Fruit fly (Drosophila melanogaster) whole organism, embryonic: ENCODE measurements around the gene St2.
A peak's percentile ranks its signal among the peaks of the same experiment; 100 is the strongest.

Source experiments
- Ada2b ChIP-seq: fragments of 200-800 bp; sonication (Bioruptor generic); IDR thresholded peaks from 2 replicates; pipeline ENCODE4 v1.3.6; 2022; ENCODE audit warnings: missing biosample characterization, missing genetic modification characterization
- Antp ChIP-seq: fragments of 200-800 bp; sonication (Bioruptor generic); optimal IDR thresholded peaks from 3 replicates; lab custom pipeline; 2016; ENCODE audit warnings: missing biosample characterization, missing genetic modification characterization
- CG10209 ChIP-seq: fragments of 200-800 bp; sonication (Bioruptor generic); optimal IDR thresholded peaks from 3 replicates; lab custom pipeline; 2017; ENCODE audit warnings: missing biosample characterization, mild to moderate bottlenecking, missing genetic modification characterization, missing genetic modification reagents
- CG10267 ChIP-seq: fragments of 200-800 bp; sonication (Bioruptor generic); optimal IDR thresholded peaks from 2 replicates; lab custom pipeline; 2018; ENCODE audit warnings: missing biosample characterization, mild to moderate bottlenecking, missing genetic modification characterization, moderate library complexity
- CG10274 ChIP-seq: fragments of 200-800 bp; sonication (Bioruptor generic); optimal IDR thresholded peaks from 3 replicates; lab custom pipeline; 2017; ENCODE audit warnings: missing biosample characterization, mild to moderate bottlenecking, missing genetic modification characterization
- CG1233 ChIP-seq: fragments of 200-800 bp; sonication (Bioruptor generic); optimal IDR thresholded peaks from 4 replicates; lab custom pipeline; 2018; ENCODE audit warnings: missing biosample characterization, mild to moderate bottlenecking, missing genetic modification characterization
- CG12391 ChIP-seq: fragments of 200-800 bp; sonication (Bioruptor generic); optimal IDR thresholded peaks from 3 replicates; lab custom pipeline; 2018; ENCODE audit warnings: missing biosample characterization, mild to moderate bottlenecking, missing genetic modification characterization, moderate library complexity
- CG12744 ChIP-seq: fragments of 200-800 bp; sonication (Bioruptor generic); optimal IDR thresholded peaks from 2 replicates; lab custom pipeline; 2016; ENCODE audit warnings: missing biosample characterization, missing genetic modification characterization
- CG13424 ChIP-seq: fragments of 200-800 bp; sonication (Bioruptor generic); optimal IDR thresholded peaks from 2 replicates; lab custom pipeline; 2019; ENCODE audit warnings: missing biosample characterization, mild to moderate bottlenecking, missing genetic modification characterization, moderate library complexity
- CG15514 ChIP-seq: fragments of 200-800 bp; sonication (Bioruptor generic); optimal IDR thresholded peaks from 3 replicates; lab custom pipeline; 2017; ENCODE audit warnings: missing biosample characterization, missing genetic modification characterization, mild to moderate bottlenecking, moderate library complexity, missing genetic modification reagents
- CG16813 ChIP-seq: fragments of 200-800 bp; sonication (Bioruptor generic); IDR thresholded peaks from 3 replicates; pipeline ENCODE4 v1.3.6; 2022; ENCODE audit warnings: missing biosample characterization, missing genetic modification characterization; ENCODE audit not compliant: partially characterized antibody
- CG17186 ChIP-seq: fragments of 200-800 bp; sonication (Bioruptor generic); optimal IDR thresholded peaks from 3 replicates; lab custom pipeline; 2017; ENCODE audit warnings: missing biosample characterization, missing genetic modification reagents, missing genetic modification characterization
- CG18599 ChIP-seq: fragments of 200-800 bp; sonication (Bioruptor generic); optimal IDR thresholded peaks from 3 replicates; lab custom pipeline; 2017; ENCODE audit warnings: missing biosample characterization, missing genetic modification characterization, mild to moderate bottlenecking, moderate library complexity, missing genetic modification reagents
- CG2120 ChIP-seq: fragments of 200-800 bp; sonication (Bioruptor generic); optimal IDR thresholded peaks from 3 replicates; lab custom pipeline; 2016; ENCODE audit warnings: missing biosample characterization, missing genetic modification characterization
- CG31388 ChIP-seq: fragments of 200-800 bp; sonication (Bioruptor generic); optimal IDR thresholded peaks from 2 replicates; lab custom pipeline; 2016; ENCODE audit warnings: missing biosample characterization, missing genetic modification characterization
- CG33557 ChIP-seq: fragments of 200-800 bp; sonication (Bioruptor generic); optimal IDR thresholded peaks from 2 replicates; lab custom pipeline; 2019; ENCODE audit warnings: missing biosample characterization, mild to moderate bottlenecking, missing genetic modification characterization, moderate library complexity
- CG34376 ChIP-seq: fragments of 200-800 bp; sonication (Bioruptor generic); optimal IDR thresholded peaks from 2 replicates; lab custom pipeline; 2018; ENCODE audit warnings: missing biosample characterization, mild to moderate bottlenecking, missing genetic modification characterization
- CG3838 ChIP-seq: fragments of 200-800 bp; sonication (Bioruptor generic); optimal IDR thresholded peaks from 3 replicates; lab custom pipeline; 2016; ENCODE audit warnings: missing biosample characterization, missing genetic modification characterization
- CG4854 ChIP-seq: fragments of 200-800 bp; sonication (Bioruptor generic); optimal IDR thresholded peaks from 2 replicates; lab custom pipeline; 2016; ENCODE audit warnings: missing biosample characterization, missing genetic modification characterization, inconsistent platforms
- CG9797 ChIP-seq: fragments of 200-800 bp; sonication (Bioruptor generic); optimal IDR thresholded peaks from 3 replicates; lab custom pipeline; 2018; ENCODE audit warnings: missing biosample characterization, mild to moderate bottlenecking, missing genetic modification characterization
- Dad ChIP-seq: fragments of 200-800 bp; sonication (Bioruptor generic); optimal IDR thresholded peaks from 3 replicates; lab custom pipeline; 2016; ENCODE audit warnings: missing biosample characterization, missing genetic modification characterization
- Dll ChIP-seq: fragments of 200-800 bp; sonication (Bioruptor generic); IDR thresholded peaks from 4 replicates; pipeline ENCODE4 v1.3.6; 2022; ENCODE audit warnings: missing biosample characterization, missing genetic modification characterization; ENCODE audit not compliant: partially characterized antibody
- E2f1 ChIP-seq: fragments of 200-800 bp; sonication (Bioruptor generic); IDR thresholded peaks from 2 replicates; pipeline ENCODE4 v1.3.6; 2022; ENCODE audit warnings: missing biosample characterization, missing genetic modification characterization
- HLH4C ChIP-seq: fragments of 200-800 bp; sonication (Bioruptor generic); IDR thresholded peaks from 3 replicates; pipeline ENCODE4 v1.3.6; 2022; ENCODE audit warnings: missing biosample characterization, missing genetic modification characterization; ENCODE audit not compliant: partially characterized antibody
- HLHmδ ChIP-seq: fragments of 200-800 bp; sonication (Bioruptor generic); optimal IDR thresholded peaks from 2 replicates; lab custom pipeline; 2018; ENCODE audit warnings: missing biosample characterization, mild to moderate bottlenecking, missing genetic modification characterization, moderate library complexity
- Hmx ChIP-seq: fragments of 200-800 bp; sonication (Bioruptor generic); optimal IDR thresholded peaks from 2 replicates; lab custom pipeline; 2016; ENCODE audit warnings: missing biosample characterization, missing genetic modification characterization
- Hr51 ChIP-seq, 2 experiments: fragments of 200-800 bp; sonication (Bioruptor generic); optimal IDR thresholded peaks; 2 replicates in 1 of 2; 3 replicates in 1 of 2; lab custom pipeline; 2016 to 2018; ENCODE audit warnings: missing biosample characterization in 2 of 2, missing genetic modification characterization in 2 of 2, mild to moderate bottlenecking in 1 of 2, moderate library complexity in 1 of 2
- Oaz ChIP-seq: fragments of 200-800 bp; sonication (Bioruptor generic); IDR thresholded peaks from 2 replicates; pipeline ENCODE4 v1.3.6; 2022; ENCODE audit warnings: missing biosample characterization, missing genetic modification characterization
- Optix ChIP-seq: fragments of 200-800 bp; sonication (Bioruptor generic); IDR thresholded peaks from 3 replicates; pipeline ENCODE4 v1.3.6; 2022; ENCODE audit warnings: missing biosample characterization, missing genetic modification characterization
- Side ChIP-seq: fragments of 200-800 bp; sonication (Bioruptor generic); optimal IDR thresholded peaks from 2 replicates; lab custom pipeline; 2016; ENCODE audit warnings: missing biosample characterization, missing genetic modification characterization
- ab ChIP-seq: fragments of 200-800 bp; sonication (Bioruptor generic); optimal IDR thresholded peaks from 2 replicates; lab custom pipeline; 2016; ENCODE audit warnings: missing biosample characterization, missing genetic modification characterization
- cg ChIP-seq: fragments of 200-800 bp; sonication (Bioruptor generic); optimal IDR thresholded peaks from 3 replicates; lab custom pipeline; 2019; ENCODE audit warnings: missing biosample characterization, mild to moderate bottlenecking, missing genetic modification characterization, moderate library complexity
- chif ChIP-seq, 2 experiments: fragments of 200-800 bp; sonication (Bioruptor generic); optimal IDR thresholded peaks; 3 replicates each; lab custom pipeline; 2016; ENCODE audit warnings: missing biosample characterization in 2 of 2, missing genetic modification characterization in 2 of 2
- chm ChIP-seq: fragments of 200-800 bp; sonication (Bioruptor generic); IDR thresholded peaks from 2 replicates; pipeline ENCODE4 v1.3.6; 2022; ENCODE audit warnings: missing biosample characterization, missing genetic modification characterization
- dati ChIP-seq: fragments of 200-800 bp; sonication (Bioruptor generic); IDR thresholded peaks from 2 replicates; pipeline ENCODE4 v1.3.6; 2022; ENCODE audit warnings: missing biosample characterization, missing genetic modification characterization
- dmrt11E ChIP-seq: fragments of 200-800 bp; sonication (Bioruptor generic); optimal IDR thresholded peaks from 3 replicates; lab custom pipeline; 2018; ENCODE audit warnings: missing biosample characterization, mild to moderate bottlenecking, missing genetic modification characterization, moderate library complexity
- eve ChIP-seq, 2 experiments: fragments of >200 bp; optimal IDR thresholded peaks; 2 replicates each; lab custom pipeline; 2017; ENCODE audit warnings: missing biosample characterization in 2 of 2, missing genetic modification characterization in 2 of 2
- fd64A ChIP-seq: fragments of 200-800 bp; sonication (Bioruptor generic); optimal IDR thresholded peaks from 3 replicates; lab custom pipeline; 2018; ENCODE audit warnings: missing biosample characterization, mild to moderate bottlenecking, missing genetic modification characterization
- gro ChIP-seq: fragments of 200-800 bp; sonication (Bioruptor generic); optimal IDR thresholded peaks from 2 replicates; lab custom pipeline; 2016; ENCODE audit warnings: missing biosample characterization, missing genetic modification characterization
- jumu ChIP-seq: fragments of 200-800 bp; sonication (Bioruptor generic); optimal IDR thresholded peaks from 3 replicates; lab custom pipeline; 2016; ENCODE audit warnings: missing biosample characterization, missing genetic modification characterization
- kay ChIP-seq: fragments of 200-800 bp; sonication (Bioruptor generic); optimal IDR thresholded peaks from 2 replicates; lab custom pipeline; 2016; ENCODE audit warnings: missing biosample characterization, missing genetic modification characterization
- lbe ChIP-seq: fragments of 200-800 bp; sonication (Bioruptor generic); optimal IDR thresholded peaks from 2 replicates; lab custom pipeline; 2016; ENCODE audit warnings: missing biosample characterization, mild to moderate bottlenecking, missing genetic modification characterization
- lmd ChIP-seq: fragments of 200-800 bp; sonication (Bioruptor generic); IDR thresholded peaks from 2 replicates; pipeline ENCODE4 v1.3.6; 2022; ENCODE audit warnings: missing biosample characterization, missing genetic modification characterization
- pb ChIP-seq: fragments of 200-800 bp; sonication (Bioruptor generic); optimal IDR thresholded peaks from 3 replicates; lab custom pipeline; 2016; ENCODE audit warnings: missing biosample characterization, missing genetic modification characterization
- pnt ChIP-seq: fragments of 200-800 bp; sonication (Bioruptor generic); optimal IDR thresholded peaks from 3 replicates; lab custom pipeline; 2016; ENCODE audit warnings: missing biosample characterization, missing genetic modification characterization
- sc ChIP-seq, 3 experiments: fragments of >200 bp in 2 of 3; fragments of 200-800 bp in 1 of 3; sonication (Bioruptor generic) in 1 of 3; optimal IDR thresholded peaks; 2 replicates in 2 of 3; 3 replicates in 1 of 3; lab custom pipeline; 2017; ENCODE audit warnings: mild to moderate bottlenecking in 1 of 3, missing biosample characterization in 1 of 3, missing genetic modification characterization in 1 of 3, missing genetic modification reagents in 1 of 3
- tll ChIP-seq, 2 experiments: fragments of 200-800 bp in 1 of 2; fragments of >200 bp in 1 of 2; sonication (Bioruptor generic) in 1 of 2; optimal IDR thresholded peaks; 2 replicates each; lab custom pipeline; 2017 to 2019; ENCODE audit warnings: missing biosample characterization in 2 of 2, missing genetic modification characterization in 2 of 2, mild to moderate bottlenecking in 1 of 2, moderate library complexity in 1 of 2
- toy ChIP-seq: fragments of 200-800 bp; sonication (Bioruptor generic); IDR thresholded peaks from 2 replicates; pipeline ENCODE4 v1.3.6; 2022; ENCODE audit warnings: missing biosample characterization, missing genetic modification characterization

The St2 gene

dm6 chr3R:9220064-9220864 lies 31.4 kb upstream of the St2 start (continued):
- TF ChIP-seq pb = peak; percentile 12
- TF ChIP-seq tll (GFP tag; optimal IDR thresholded peaks at IDR 0.05; lab: Kevin White, UChicago) = peak in 1 of 2 experiments; percentile 54
- TF ChIP-seq E2f1 (GFP tag; lab: Robert Waterston, UW) = no peak
- no peak for TF ChIP-seq chm
- TF ChIP-seq CG13424 (tag; lab: Kevin White, UChicago) = no peak
- no peak for TF ChIP-seq CG4854 (GFP tag; lab: Kevin White, UChicago)
- peak; percentile 37 for TF ChIP-seq CG10209 (GFP tag; lab: Kevin White, UChicago)
- TF ChIP-seq Ada2b (GFP tag; lab: Robert Waterston, UW) = peak; percentile 41; the same call in 1 of the 2 replicates
- TF ChIP-seq gro (GFP tag; lab: Kevin White, UChicago) = no peak
- no peak for TF ChIP-seq kay (GFP tag; lab: Kevin White, UChicago)
- no peak for TF ChIP-seq dati (GFP tag; lab: Robert Waterston, UW)
- peak; percentile 84 for TF ChIP-seq CG2120 (GFP tag; lab: Kevin White, UChicago)
- no peak for TF ChIP-seq CG15514 (GFP tag; lab: Kevin White, UChicago)
- no peak for TF ChIP-seq CG31388
- no peak for TF ChIP-seq sc (optimal IDR thresholded peaks at IDR 0.05; lab: Kevin White, UChicago)
- no peak for TF ChIP-seq sc (GFP tag; optimal IDR thresholded peaks at IDR 0.05; lab: Kevin White, UChicago)
- peak in 1 of 2 experiments; percentile 40 for TF ChIP-seq Hr51 (GFP tag; optimal IDR thresholded peaks at IDR 0.05; lab: Kevin White, UChicago)
- TF ChIP-seq CG16813 (GFP tag; lab: Robert Waterston, UW) = no peak
- no peak for TF ChIP-seq CG9797
- no peak for TF ChIP-seq toy (GFP tag; lab: Robert Waterston, UW)
- TF ChIP-seq CG12391 = peak; percentile 14
- TF ChIP-seq pnt (GFP tag; lab: Kevin White, UChicago) = no peak
- TF ChIP-seq CG10274 (GFP tag; lab: Kevin White, UChicago) = no peak
- no peak for TF ChIP-seq CG17186 (GFP tag; lab: Kevin White, UChicago)
- peak; percentile 16 for TF ChIP-seq dmrt11E (tag; lab: Kevin White, UChicago)
- TF ChIP-seq Dll (GFP tag; lab: Robert Waterston, UW) = no peak
- peak; percentile 32 for TF ChIP-seq Side
- TF ChIP-seq fd64A (GFP tag; lab: Kevin White, UChicago) = no peak
- TF ChIP-seq HLH4C (GFP tag; lab: Robert Waterston, UW) = no peak
- TF ChIP-seq CG12744 = peak; percentile 58
- TF ChIP-seq HLHmδ (GFP tag; lab: Kevin White, UChicago) = no peak
- no peak for TF ChIP-seq lbe (GFP tag; lab: Kevin White, UChicago)
- peak; percentile 62 for TF ChIP-seq CG18599 (GFP tag; lab: Kevin White, UChicago)
- TF ChIP-seq CG1233 (GFP tag; lab: Kevin White, UChicago) = no peak
- no peak for TF ChIP-seq Antp (GFP tag; lab: Kevin White, UChicago)
- TF ChIP-seq CG33557 = no peak
- TF ChIP-seq CG10267 = peak; percentile 11
- no peak for TF ChIP-seq Optix
- TF ChIP-seq chif (GFP tag; optimal IDR thresholded peaks at IDR 0.05; lab: Kevin White, UChicago) = peak; percentile 35 to 45
- TF ChIP-seq jumu (GFP tag; lab: Kevin White, UChicago) = no peak
- peak; percentile 89 for TF ChIP-seq cg (GFP tag; lab: Kevin White, UChicago)
- peak; percentile 23 for TF ChIP-seq Hmx (GFP tag; lab: Kevin White, UChicago)
- no peak for TF ChIP-seq CG3838
- peak in 1 of 2 experiments; percentile 56 for TF ChIP-seq eve (GFP tag; optimal IDR thresholded peaks at IDR 0.05; lab: Kevin White, UChicago)
- TF ChIP-seq Oaz = no peak
- TF ChIP-seq ab (GFP tag; lab: Kevin White, UChicago) = no peak
- peak; percentile 4 for TF ChIP-seq CG34376 (GFP tag; lab: Kevin White, UChicago)
- no peak for TF ChIP-seq Dad (GFP tag; lab: Kevin White, UChicago)
- peak; percentile 55; the same call in 1 of the 2 replicates for TF ChIP-seq lmd (GFP tag; lab: Robert Waterston, UW)
